Fruit fly (Drosophila melanogaster) whole organism, embryonic: ENCODE data around the gene CG11384.

Source experiments
- Antp ChIP-seq: fragments of 200-800 bp; sonication (Bioruptor generic); optimal IDR thresholded peaks from 3 replicates; lab custom pipeline; 2016; ENCODE audit warnings: missing biosample characterization, missing genetic modification characterization
- Atf-2 ChIP-seq: fragments of 200-800 bp; sonication (Bioruptor generic); optimal IDR thresholded peaks from 2 replicates; lab custom pipeline; 2016; ENCODE audit warnings: missing biosample characterization, missing genetic modification characterization
- BEAF-32 ChIP-seq: fragments of 200-800 bp; sonication (Bioruptor generic); optimal IDR thresholded peaks from 3 replicates; lab custom pipeline; 2017; ENCODE audit warnings: missing biosample characterization, missing genetic modification characterization, mild to moderate bottlenecking, moderate library complexity, missing genetic modification reagents
- C15 ChIP-seq: fragments of 200-800 bp; sonication (Bioruptor generic); IDR thresholded peaks from 3 replicates; pipeline ENCODE4 v1.3.6; 2022; ENCODE audit warnings: missing biosample characterization, missing genetic modification characterization
- CG11560 ChIP-seq: fragments of 200-800 bp; sonication (Bioruptor generic); IDR thresholded peaks from 3 replicates; pipeline ENCODE4 v1.3.6; 2022; ENCODE audit warnings: missing biosample characterization, missing genetic modification characterization
- CG12219 ChIP-seq: fragments of 200-800 bp; sonication (Bioruptor generic); optimal IDR thresholded peaks from 3 replicates; lab custom pipeline; 2018; ENCODE audit warnings: missing biosample characterization, mild to moderate bottlenecking, missing genetic modification characterization
- CG1233 ChIP-seq: fragments of 200-800 bp; sonication (Bioruptor generic); optimal IDR thresholded peaks from 4 replicates; lab custom pipeline; 2018; ENCODE audit warnings: missing biosample characterization, mild to moderate bottlenecking, missing genetic modification characterization
- CG13123 ChIP-seq: fragments of 200-800 bp; sonication (Bioruptor generic); optimal IDR thresholded peaks from 2 replicates; lab custom pipeline; 2016; ENCODE audit warnings: missing biosample characterization, missing genetic modification characterization
- CG13296 ChIP-seq: fragments of 200-800 bp; sonication (Bioruptor generic); optimal IDR thresholded peaks from 3 replicates; lab custom pipeline; 2018; ENCODE audit warnings: missing biosample characterization, mild to moderate bottlenecking, missing genetic modification characterization
- CG13894 ChIP-seq: fragments of 200-800 bp; sonication (Bioruptor generic); optimal IDR thresholded peaks from 3 replicates; lab custom pipeline; 2018; ENCODE audit warnings: missing biosample characterization, mild to moderate bottlenecking, missing genetic modification characterization, moderate library complexity
- CG14965 ChIP-seq: fragments of 200-800 bp; sonication (Bioruptor generic); optimal IDR thresholded peaks from 2 replicates; lab custom pipeline; 2016; ENCODE audit warnings: missing biosample characterization, missing genetic modification characterization, borderline replicate concordance
- CG15696 ChIP-seq: fragments of 200-800 bp; sonication (Bioruptor generic); optimal IDR thresholded peaks from 2 replicates; lab custom pipeline; 2019; ENCODE audit warnings: missing biosample characterization, mild to moderate bottlenecking, missing genetic modification characterization, moderate library complexity
- CG1602 ChIP-seq: fragments of 200-800 bp; sonication (Bioruptor generic); optimal IDR thresholded peaks from 3 replicates; lab custom pipeline; 2016; ENCODE audit warnings: missing biosample characterization, missing genetic modification characterization
- CG16815 ChIP-seq: fragments of 200-800 bp; sonication (Bioruptor generic); optimal IDR thresholded peaks from 3 replicates; lab custom pipeline; 2017; ENCODE audit warnings: missing biosample characterization, mild to moderate bottlenecking, missing genetic modification characterization
- CG18011 ChIP-seq: fragments of 200-800 bp; sonication (Bioruptor generic); optimal IDR thresholded peaks from 2 replicates; lab custom pipeline; 2017; ENCODE audit warnings: missing biosample characterization, missing genetic modification characterization, mild to moderate bottlenecking, moderate library complexity, missing genotype
- CG2116 ChIP-seq: fragments of 200-800 bp; sonication (Bioruptor generic); optimal IDR thresholded peaks from 3 replicates; lab custom pipeline; 2018; ENCODE audit warnings: missing biosample characterization, mild to moderate bottlenecking, missing genetic modification characterization
- CG2875 ChIP-seq: fragments of 200-800 bp; sonication (Bioruptor generic); optimal IDR thresholded peaks from 2 replicates; lab custom pipeline; 2017; ENCODE audit warnings: missing biosample characterization, mild to moderate bottlenecking, missing genetic modification characterization, missing genetic modification reagents
- CG2889 ChIP-seq: fragments of 200-800 bp; sonication (Bioruptor generic); IDR thresholded peaks from 3 replicates; pipeline ENCODE4 v1.3.6; 2022; ENCODE audit warnings: missing biosample characterization, missing genetic modification characterization
- CG4820 ChIP-seq: fragments of 200-800 bp; sonication (Bioruptor generic); optimal IDR thresholded peaks from 3 replicates; lab custom pipeline; 2016; ENCODE audit warnings: missing biosample characterization, missing genetic modification characterization
- CG5953 ChIP-seq: fragments of 200-800 bp; sonication (Bioruptor generic); IDR thresholded peaks from 2 replicates; pipeline ENCODE4 v1.3.6; 2022; ENCODE audit warnings: missing biosample characterization, missing genetic modification characterization
- CG7839 ChIP-seq: fragments of 200-800 bp; sonication (Bioruptor generic); optimal IDR thresholded peaks from 3 replicates; lab custom pipeline; 2018; ENCODE audit warnings: missing biosample characterization, mild to moderate bottlenecking, missing genetic modification characterization, moderate library complexity
- CG7963 ChIP-seq: fragments of 200-800 bp; sonication (Bioruptor generic); IDR thresholded peaks from 3 replicates; pipeline ENCODE4 v1.3.6; 2022; ENCODE audit warnings: missing biosample characterization, missing genetic modification characterization; ENCODE audit not compliant: partially characterized antibody
- CG8281 ChIP-seq: fragments of 200-800 bp; sonication (Bioruptor generic); optimal IDR thresholded peaks from 2 replicates; lab custom pipeline; 2018; ENCODE audit warnings: missing biosample characterization, mild to moderate bottlenecking, missing genetic modification characterization, moderate library complexity
- CG8944 ChIP-seq: fragments of 200-800 bp; sonication (Bioruptor generic); optimal IDR thresholded peaks from 3 replicates; lab custom pipeline; 2016; ENCODE audit warnings: missing biosample characterization, missing genetic modification characterization
- D19A ChIP-seq: fragments of 200-800 bp; optimal IDR thresholded peaks from 3 replicates; lab custom pipeline; 2019; ENCODE audit warnings: missing biosample characterization, mild to moderate bottlenecking, missing genetic modification characterization, moderate library complexity
- Dll ChIP-seq: fragments of 200-800 bp; sonication (Bioruptor generic); IDR thresholded peaks from 4 replicates; pipeline ENCODE4 v1.3.6; 2022; ENCODE audit warnings: missing biosample characterization, missing genetic modification characterization; ENCODE audit not compliant: partially characterized antibody
- E2f2 ChIP-seq: fragments of 200-800 bp; sonication (Bioruptor generic); IDR thresholded peaks from 2 replicates; pipeline ENCODE4 v1.3.6; 2022; ENCODE audit warnings: missing biosample characterization, missing genetic modification characterization
- HHEX ChIP-seq: fragments of 200-800 bp; sonication (Bioruptor generic); optimal IDR thresholded peaks from 3 replicates; lab custom pipeline; 2017; ENCODE audit warnings: missing biosample characterization, mild to moderate bottlenecking, missing genetic modification characterization, missing genetic modification reagents
- Kr ChIP-seq: fragments of 200-800 bp; sonication (Bioruptor generic); optimal IDR thresholded peaks from 2 replicates; lab custom pipeline; 2017; ENCODE audit warnings: missing biosample characterization, mild to moderate bottlenecking, missing genetic modification characterization
- Pdp1 ChIP-seq, 2 experiments: fragments of 200-800 bp; sonication (Bioruptor generic); optimal IDR thresholded peaks; 3 replicates each; lab custom pipeline; 2016; ENCODE audit warnings: missing biosample characterization in 2 of 2, missing genetic modification characterization in 2 of 2, mild to moderate bottlenecking in 1 of 2, moderate library complexity in 1 of 2
- Sox100B ChIP-seq: fragments of 200-800 bp; sonication (Bioruptor generic); optimal IDR thresholded peaks from 3 replicates; lab custom pipeline; 2018; ENCODE audit warnings: missing biosample characterization, mild to moderate bottlenecking, missing genetic modification characterization
- Usf ChIP-seq: fragments of 200-800 bp; sonication (Bioruptor generic); optimal IDR thresholded peaks from 2 replicates; lab custom pipeline; 2017; ENCODE audit warnings: missing genotype, missing biosample characterization, missing genetic modification characterization
- ac ChIP-seq: fragments of 200-800 bp; sonication (Bioruptor generic); optimal IDR thresholded peaks from 3 replicates; lab custom pipeline; 2017; ENCODE audit warnings: missing biosample characterization, mild to moderate bottlenecking, missing genetic modification characterization
- bowl ChIP-seq: fragments of 200-800 bp; sonication (Bioruptor generic); IDR thresholded peaks from 2 replicates; pipeline ENCODE4 v1.3.6; 2022; ENCODE audit warnings: missing biosample characterization, missing genetic modification characterization
- corto ChIP-seq: fragments of 200-800 bp; sonication (Bioruptor generic); optimal IDR thresholded peaks from 2 replicates; lab custom pipeline; 2016; ENCODE audit warnings: missing biosample characterization, mild to moderate bottlenecking, missing genetic modification characterization, moderate library complexity
- dysf ChIP-seq: fragments of 200-800 bp; sonication (Bioruptor generic); IDR thresholded peaks from 3 replicates; pipeline ENCODE4 v1.3.6; 2022; ENCODE audit warnings: missing biosample characterization, missing genetic modification characterization
- hb ChIP-seq: fragments of 200-800 bp; sonication (Bioruptor generic); IDR thresholded peaks from 3 replicates; pipeline ENCODE4 v1.3.6; 2022; ENCODE audit warnings: missing biosample characterization, missing genetic modification characterization; ENCODE audit not compliant: partially characterized antibody
- hkb ChIP-seq, 2 experiments: fragments of 200-800 bp in 1 of 2; fragments of >200 bp in 1 of 2; sonication (Bioruptor generic) in 1 of 2; IDR thresholded peaks in 1 of 2; optimal IDR thresholded peaks in 1 of 2; 2 replicates each; pipeline versions ENCODE4 v1.3.6 to Lab custom; 2017 to 2022; ENCODE audit warnings: missing biosample characterization in 1 of 2, missing genetic modification characterization in 1 of 2
- inv ChIP-seq: fragments of 200-800 bp; sonication (Bioruptor generic); IDR thresholded peaks from 2 replicates; pipeline ENCODE4 v1.3.6; 2022; ENCODE audit warnings: missing biosample characterization, missing genetic modification characterization; ENCODE audit not compliant: partially characterized antibody
- kay ChIP-seq: fragments of 200-800 bp; sonication (Bioruptor generic); optimal IDR thresholded peaks from 2 replicates; lab custom pipeline; 2016; ENCODE audit warnings: missing biosample characterization, missing genetic modification characterization
- mirr ChIP-seq: fragments of 200-800 bp; sonication (Bioruptor generic); optimal IDR thresholded peaks from 3 replicates; lab custom pipeline; 2018; ENCODE audit warnings: missing biosample characterization, mild to moderate bottlenecking, missing genetic modification characterization
- repo ChIP-seq: fragments of 200-800 bp; sonication (Bioruptor generic); optimal IDR thresholded peaks from 2 replicates; lab custom pipeline; 2016; ENCODE audit warnings: missing biosample characterization, missing genetic modification characterization
- ro ChIP-seq: fragments of 200-800 bp; sonication (Bioruptor generic); IDR thresholded peaks from 2 replicates; pipeline ENCODE4 v1.3.6; 2022; ENCODE audit warnings: missing biosample characterization, missing genetic modification characterization
- sc ChIP-seq, 3 experiments: fragments of >200 bp in 2 of 3; fragments of 200-800 bp in 1 of 3; sonication (Bioruptor generic) in 1 of 3; optimal IDR thresholded peaks; 2 replicates in 2 of 3; 3 replicates in 1 of 3; lab custom pipeline; 2017; ENCODE audit warnings: mild to moderate bottlenecking in 1 of 3, missing biosample characterization in 1 of 3, missing genetic modification characterization in 1 of 3, missing genetic modification reagents in 1 of 3
- shn ChIP-seq: fragments of 200-800 bp; sonication (Bioruptor generic); optimal IDR thresholded peaks from 3 replicates; lab custom pipeline; 2016; ENCODE audit warnings: missing biosample characterization, missing genetic modification characterization
- unpg ChIP-seq: fragments of 200-800 bp; sonication (Bioruptor generic); optimal IDR thresholded peaks from 3 replicates; lab custom pipeline; 2018; ENCODE audit warnings: missing biosample characterization, mild to moderate bottlenecking, missing genetic modification characterization, moderate library complexity
- vfl ChIP-seq: fragments of 200-800 bp; sonication (Bioruptor generic); optimal IDR thresholded peaks from 2 replicates; lab custom pipeline; 2016; ENCODE audit warnings: missing biosample characterization, missing genetic modification characterization
- zfh1 ChIP-seq: fragments of 200-800 bp; sonication (Bioruptor generic); IDR thresholded peaks from 3 replicates; pipeline ENCODE4 v1.3.6; 2022; ENCODE audit warnings: missing biosample characterization, missing genetic modification characterization

Gene CG11384

DNA sequence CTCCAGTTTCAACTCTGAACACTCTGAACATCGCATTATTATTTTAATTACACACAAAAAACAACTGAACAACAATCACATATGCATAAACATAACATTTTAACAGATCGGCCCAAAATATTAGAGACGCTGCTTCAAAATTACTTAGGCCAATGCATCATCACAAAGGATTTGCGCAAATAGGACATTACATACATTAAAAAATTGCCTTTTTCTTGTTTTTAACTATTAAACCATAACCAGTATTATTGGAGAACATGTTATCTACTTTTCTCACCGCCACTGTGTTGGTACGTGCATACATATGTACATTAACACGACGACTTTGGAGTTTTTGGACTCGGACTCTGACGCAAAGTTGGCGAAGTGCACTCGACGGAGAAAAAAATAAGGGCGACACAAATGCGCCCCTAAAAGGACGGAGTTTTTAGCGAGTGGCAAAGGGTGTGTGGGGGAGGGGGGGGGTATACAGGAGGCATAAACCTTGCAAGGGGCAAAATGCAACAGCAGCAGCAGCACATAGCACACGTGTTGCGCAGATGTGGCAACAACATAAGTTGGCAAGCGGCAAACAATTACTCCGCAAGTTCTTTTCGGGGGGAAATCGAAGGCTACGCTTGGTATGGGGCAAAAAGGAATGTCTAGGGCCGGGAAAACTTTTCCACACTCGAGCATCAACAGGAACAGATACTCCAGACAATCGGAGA is 46.1 kb downstream of the CG11384 start (continued):
- TF ChIP-seq dysf (peak; percentile 62), CG8281 (tag; lab: Kevin White, UChicago) (peak; percentile 17), CG7839 (tag; lab: Kevin White, UChicago) (peak; percentile 7), repo (GFP tag; lab: Kevin White, UChicago) (no peak), CG1602 (peak; percentile 48), inv (GFP tag; lab: Robert Waterston, UW) (no peak), CG11560 (tag; lab: Robert Waterston, UW) (no peak), CG4820 (GFP tag; lab: Kevin White, UChicago) (peak; percentile 62), CG2875 (peak; percentile 70), Sox100B (GFP tag; lab: Kevin White, UChicago) (peak; percentile 50), CG2889 (no peak), CG12219 (GFP tag; lab: Kevin White, UChicago) (peak; percentile 54), Pdp1 (GFP tag; optimal IDR thresholded peaks at IDR 0.05; lab: Kevin White, UChicago) (peak in 1 of 2 experiments; percentile 35), CG8944 (GFP tag; lab: Kevin White, UChicago) (peak; percentile 52), CG5953 (GFP tag; lab: Robert Waterston, UW) (peak; percentile 45; the same call in 1 of the 2 replicates), mirr (GFP tag; lab: Kevin White, UChicago) (no peak), Kr (GFP tag; lab: Kevin White, UChicago) (no peak), CG1233 (peak; percentile 33), CG14965 (no peak), vfl (GFP tag; lab: Kevin White, UChicago) (no peak), unpg (GFP tag; lab: Kevin White, UChicago) (peak; percentile 83), ac (GFP tag; lab: Kevin White, UChicago) (no peak), CG7963 (no peak), Antp (GFP tag; lab: Kevin White, UChicago) (peak; percentile 39), Dll (GFP tag; lab: Robert Waterston, UW) (no peak), C15 (GFP tag; lab: Robert Waterston, UW) (no peak), ro (GFP tag; lab: Robert Waterston, UW) (peak; percentile 32; the same call in 1 of the 2 replicates), shn (peak; percentile 8), BEAF-32 (no peak), Usf (no peak), Atf-2 (GFP tag; lab: Kevin White, UChicago) (peak; percentile 39), hb (no peak), CG18011 (GFP tag; lab: Kevin White, UChicago) (peak; percentile 7), E2f2 (GFP tag; lab: Robert Waterston, UW) (peak; percentile 42; the same call in 1 of the 2 replicates), kay (GFP tag; lab: Kevin White, UChicago) (no peak), bowl (GFP tag; lab: Robert Waterston, UW) (no peak), CG16815 (peak; percentile 43), HHEX (GFP tag; lab: Kevin White, UChicago) (peak; percentile 56), CG15696 (tag; lab: Kevin White, UChicago) (no peak), CG13296 (GFP tag; lab: Kevin White, UChicago) (no peak), hkb (optimal IDR thresholded peaks at IDR 0.05; lab: Kevin White, UChicago) (no peak), hkb (GFP tag; IDR thresholded peaks at IDR 0.05; lab: Robert Waterston, UW) (peak; percentile 76), CG2116 (GFP tag; lab: Kevin White, UChicago) (no peak), zfh1 (GFP tag; lab: Robert Waterston, UW) (peak; percentile 83), sc (optimal IDR thresholded peaks at IDR 0.05; lab: Kevin White, UChicago) (no peak), sc (GFP tag; optimal IDR thresholded peaks at IDR 0.05; lab: Kevin White, UChicago) (peak; percentile 50), CG13894 (no peak), corto (GFP tag; lab: Kevin White, UChicago) (no peak), CG13123 (GFP tag; lab: Kevin White, UChicago) (no peak), D19A (tag; lab: Kevin White, UChicago) (peak; percentile 62)
